Worm (Caenorhabditis elegans) whole organism, mixed stage, embryonic: ENCODE measurements around the gene frpr-7.

Experiments
- elt-3 ChIP-seq: fragments of 150-350 bp; optimal IDR thresholded peaks from 2 replicates; lab custom pipeline; 2014; ENCODE audit warnings: missing biosample characterization, missing genetic modification characterization
- lsy-2 ChIP-seq: fragments of 150-350 bp; optimal IDR thresholded peaks from 2 replicates; lab custom pipeline; 2014; ENCODE audit warnings: missing biosample characterization, missing genetic modification characterization
- nhr-28 ChIP-seq: fragments of 150-350 bp; optimal IDR thresholded peaks from 2 replicates; lab custom pipeline; 2014; ENCODE audit warnings: missing biosample characterization, missing genetic modification characterization
- snpc-4 ChIP-seq: fragments of 150-350 bp; optimal IDR thresholded peaks from 2 replicates; lab custom pipeline; 2014; ENCODE audit warnings: missing biosample characterization, missing genetic modification characterization

- TF ChIP-seq elt-3, result no peak
- TF ChIP-seq snpc-4 (tag; lab: Kevin White, UChicago), result no peak
- TF ChIP-seq nhr-28 (tag; lab: Kevin White, UChicago), result no peak
- no peak for TF ChIP-seq lsy-2 (tag; lab: Kevin White, UChicago)
These were observed 25.9 kb downstream of the frpr-7 start for ce11 chrX:17553772-17554171.
